Fruit fly (Drosophila melanogaster): ENCODE results near the gene nAChRbeta2.

Gene nAChRbeta2

DNA sequence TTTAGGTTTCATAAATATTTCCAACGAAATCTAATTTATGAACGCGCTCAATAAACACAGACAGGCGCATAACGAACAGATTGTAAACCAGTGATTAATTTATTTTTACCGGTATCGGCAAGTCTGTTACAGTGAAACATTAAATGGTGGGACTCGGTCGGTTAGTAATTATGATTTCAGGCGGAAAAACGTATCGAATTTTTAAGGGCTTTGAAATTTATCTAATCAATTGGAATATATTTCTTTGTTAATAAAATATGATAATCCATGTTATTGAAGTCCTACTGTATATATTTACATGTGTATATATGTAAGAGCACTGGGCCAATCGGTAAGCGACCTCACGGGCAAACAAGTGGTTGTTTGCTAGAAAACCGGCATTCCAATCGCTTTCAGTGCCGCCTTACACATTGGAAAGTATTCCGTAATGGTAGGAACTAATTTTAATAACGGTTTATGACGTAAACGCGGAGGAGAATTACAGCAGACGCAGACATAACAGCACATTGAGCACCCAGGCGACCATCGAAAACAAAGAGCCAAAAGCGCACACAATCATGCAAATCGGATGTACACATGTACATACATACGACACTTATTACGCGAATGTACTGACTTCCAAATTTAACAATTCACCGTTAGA, 28.2 kb upstream of the nAChRbeta2 start (continued):
- no peak for TF ChIP-seq inv (GFP tag; IDR thresholded peaks at IDR 0.05; ENCODE audit: partially characterized antibody)
- no peak for TF ChIP-seq Trl (optimal IDR thresholded peaks at IDR 0.05)
- peak; percentile 79 for TF ChIP-seq Trl (GFP tag; optimal IDR thresholded peaks at IDR 0.05)
- peak; percentile 19 for TF ChIP-seq trem (tag; optimal IDR thresholded peaks at IDR 0.05)
- TF ChIP-seq CG9817 (tag; optimal IDR thresholded peaks at IDR 0.05) = peak; percentile 94
- peak; percentile 71 for TF ChIP-seq Mes4 (GFP tag; optimal IDR thresholded peaks at IDR 0.05)
- TF ChIP-seq caup (GFP tag; optimal IDR thresholded peaks at IDR 0.05; ENCODE audit: severe bottlenecking) = peak; percentile 92
- peak; percentile 44 for TF ChIP-seq dmrt11E (tag; optimal IDR thresholded peaks at IDR 0.05)
- no peak for TF ChIP-seq CG17186 (GFP tag; optimal IDR thresholded peaks at IDR 0.05)
- peak; percentile 63 for TF ChIP-seq CG7987 (GFP tag; optimal IDR thresholded peaks at IDR 0.05)
- TF ChIP-seq dati (GFP tag; IDR thresholded peaks at IDR 0.05) = peak; percentile 69; the same call in 1 of the 2 replicates
- no peak for TF ChIP-seq CG17568 (GFP tag; optimal IDR thresholded peaks at IDR 0.05)
- no peak for TF ChIP-seq Hr39 (optimal IDR thresholded peaks at IDR 0.05)
- no peak for TF ChIP-seq TFAM (GFP tag; optimal IDR thresholded peaks at IDR 0.05)
- peak; percentile 98 for TF ChIP-seq NFAT (GFP tag; IDR thresholded peaks at IDR 0.05)
- TF ChIP-seq her (GFP tag; optimal IDR thresholded peaks at IDR 0.05) = peak; percentile 73
- TF ChIP-seq sc (optimal IDR thresholded peaks at IDR 0.05) = no peak
- peak; percentile 59 for TF ChIP-seq sc (GFP tag; optimal IDR thresholded peaks at IDR 0.05)
- peak; percentile 85 for TF ChIP-seq Nf-YB (GFP tag; optimal IDR thresholded peaks at IDR 0.05)
- no peak for TF ChIP-seq gfzf (GFP tag; optimal IDR thresholded peaks at IDR 0.05)
- peak; percentile 95 for TF ChIP-seq dmrt99B (tag; optimal IDR thresholded peaks at IDR 0.05)
- TF ChIP-seq pnt (GFP tag; optimal IDR thresholded peaks at IDR 0.05) = peak; percentile 76
- TF ChIP-seq Sin3A (optimal IDR thresholded peaks at IDR 0.05) = no peak
- peak; percentile 64 for TF ChIP-seq slp2 (GFP tag; optimal IDR thresholded peaks at IDR 0.05)
- TF ChIP-seq corto (GFP tag; optimal IDR thresholded peaks at IDR 0.05) = peak; percentile 60
- TF ChIP-seq mam (GFP tag; optimal IDR thresholded peaks at IDR 0.05) = peak; percentile 94
- TF ChIP-seq scrt (GFP tag; optimal IDR thresholded peaks at IDR 0.05) = no peak
- TF ChIP-seq tup (GFP tag; optimal IDR thresholded peaks at IDR 0.05) = peak; percentile 85
- TF ChIP-seq Atf3 (GFP tag; optimal IDR thresholded peaks at IDR 0.05) = peak; percentile 77
- TF ChIP-seq CG8281 (tag; optimal IDR thresholded peaks at IDR 0.05) = peak; percentile 63
- peak; percentile 97 for TF ChIP-seq HmgZ (tag; optimal IDR thresholded peaks at IDR 0.05)
- TF ChIP-seq CoRest (tag; optimal IDR thresholded peaks at IDR 0.05) = peak; percentile 96
- peak; percentile 88 for TF ChIP-seq luna (GFP tag; optimal IDR thresholded peaks at IDR 0.05)
- peak; percentile 88 for TF ChIP-seq Blimp-1 (GFP tag; optimal IDR thresholded peaks at IDR 0.05)
- peak; percentile 92 for TF ChIP-seq sens-2 (GFP tag; IDR thresholded peaks at IDR 0.05)
- TF ChIP-seq pum (GFP tag; optimal IDR thresholded peaks at IDR 0.05) = peak; percentile 72
- peak; percentile 83 for TF ChIP-seq ham (GFP tag; IDR thresholded peaks at IDR 0.05)
- TF ChIP-seq CG4282 (GFP tag; optimal IDR thresholded peaks at IDR 0.05) = peak; percentile 55
- TF ChIP-seq sim (GFP tag; IDR thresholded peaks at IDR 0.05) = peak; percentile 53; the same call in 1 of the 2 replicates
- TF ChIP-seq Hr51 (GFP tag; optimal IDR thresholded peaks at IDR 0.05) = peak; percentile 87 to 96
- peak; percentile 85 for TF ChIP-seq Nf-YA (GFP tag; IDR thresholded peaks at IDR 0.05)
- TF ChIP-seq nom (GFP tag; optimal IDR thresholded peaks at IDR 0.05) = no peak
- no peak for TF ChIP-seq Deaf1 (tag; optimal IDR thresholded peaks at IDR 0.05)
- TF ChIP-seq CG11247 (GFP tag; IDR thresholded peaks at IDR 0.05) = peak; percentile 97
- peak; percentile 98 for TF ChIP-seq row (GFP tag; IDR thresholded peaks at IDR 0.05)
- no peak for TF ChIP-seq CG2129 (GFP tag; IDR thresholded peaks at IDR 0.05; ENCODE audit: partially characterized antibody)
- TF ChIP-seq danr (GFP tag; IDR thresholded peaks at IDR 0.05) = peak; percentile 85
- no peak for TF ChIP-seq Neu2 (GFP tag; optimal IDR thresholded peaks at IDR 0.05; ENCODE audit: borderline replicate concordance)
- peak; percentile 94 for TF ChIP-seq H15 (GFP tag; IDR thresholded peaks at IDR 0.05)
- peak; percentile 73 for TF ChIP-seq CG8765 (GFP tag; IDR thresholded peaks at IDR 0.05)
- peak; percentile 92 for TF ChIP-seq CG14050 (GFP tag; IDR thresholded peaks at IDR 0.05)
